Fruit fly (Drosophila melanogaster): Measurements from ENCODE around the gene CG13877.
A peak's percentile ranks its signal among the peaks of the same experiment; 100 is the strongest.

CG13877 gene

dm6 chr3L:184251-184650, 33.6 kb upstream of the CG13877 start, which contains the start of the genes CG34140, Mkp and Mtch (continued):
- TF ChIP-seq ftz-f1 (GFP tag; optimal IDR thresholded peaks at IDR 0.05), result peak; percentile 49
- TF ChIP-seq E2f1 (GFP tag; IDR thresholded peaks at IDR 0.05), result peak; percentile 77
- TF ChIP-seq chm (GFP tag; IDR thresholded peaks at IDR 0.05), result peak; percentile 64
- TF ChIP-seq gem (tag; optimal IDR thresholded peaks at IDR 0.05), result peak; percentile 91
- TF ChIP-seq pros (GFP tag; optimal IDR thresholded peaks at IDR 0.05), result no peak
- peak; percentile 82 for TF ChIP-seq Bteb2 (GFP tag; optimal IDR thresholded peaks at IDR 0.05)
- peak; percentile 72 for TF ChIP-seq CG16815 (GFP tag; optimal IDR thresholded peaks at IDR 0.05)
- no peak for TF ChIP-seq ac (GFP tag; optimal IDR thresholded peaks at IDR 0.05)
- peak; percentile 83 for TF ChIP-seq Atf-2 (GFP tag; optimal IDR thresholded peaks at IDR 0.05)
- TF ChIP-seq CG8765 (GFP tag; IDR thresholded peaks at IDR 0.05), result peak; percentile 58; the same call in 1 of the 2 replicates
- no peak for TF ChIP-seq caup (GFP tag; optimal IDR thresholded peaks at IDR 0.05; ENCODE audit: severe bottlenecking)
- no peak for TF ChIP-seq gt (GFP tag; IDR thresholded peaks at IDR 0.05)
- TF ChIP-seq hth (optimal IDR thresholded peaks at IDR 0.05), result no peak
- TF ChIP-seq Aef1 (GFP tag; IDR thresholded peaks at IDR 0.05), result peak; percentile 88
- TF ChIP-seq Hmx (GFP tag; optimal IDR thresholded peaks at IDR 0.05), result no peak
- TF ChIP-seq CG10543 (GFP tag; optimal IDR thresholded peaks at IDR 0.05), result peak; percentile 87
- TF ChIP-seq Fer2 (tag; optimal IDR thresholded peaks at IDR 0.05), result peak; percentile 64
- TF ChIP-seq Asciz (GFP tag; optimal IDR thresholded peaks at IDR 0.05), result no peak
- no peak for TF ChIP-seq Nf-YA (GFP tag; IDR thresholded peaks at IDR 0.05)
- TF ChIP-seq Dref (GFP tag; IDR thresholded peaks at IDR 0.05), result peak; percentile 74
- peak; percentile 71 for TF ChIP-seq CG17328 (GFP tag; IDR thresholded peaks at IDR 0.05)
- TF ChIP-seq fu2 (GFP tag; optimal IDR thresholded peaks at IDR 0.05), result peak; percentile 88
- TF ChIP-seq Abd-B (GFP tag; optimal IDR thresholded peaks at IDR 0.05), result peak; percentile 84
- no peak for TF ChIP-seq schlank (tag; optimal IDR thresholded peaks at IDR 0.05)
- peak; percentile 81 for TF ChIP-seq CG6689 (GFP tag; IDR thresholded peaks at IDR 0.05)
- TF ChIP-seq Pdp1 (GFP tag; optimal IDR thresholded peaks at IDR 0.05), result peak; percentile 90 to 99
- no peak for TF ChIP-seq gsb-n (tag; optimal IDR thresholded peaks at IDR 0.05)
- no peak for TF ChIP-seq sug (tag; optimal IDR thresholded peaks at IDR 0.05)
- TF ChIP-seq PHDP (tag; optimal IDR thresholded peaks at IDR 0.05), result no peak
- peak; percentile 83 for TF ChIP-seq CG9727 (GFP tag; optimal IDR thresholded peaks at IDR 0.05)
- peak; percentile 71 for TF ChIP-seq ssp (GFP tag; IDR thresholded peaks at IDR 0.05)
- TF ChIP-seq ci (GFP tag; IDR thresholded peaks at IDR 0.05), result peak; percentile 75
- peak; percentile 79 for TF ChIP-seq CG32772 (GFP tag; IDR thresholded peaks at IDR 0.05)
- TF ChIP-seq CG13287 (GFP tag; IDR thresholded peaks at IDR 0.05; ENCODE audit: partially characterized antibody), result peak; percentile 99
- peak; percentile 87 for TF ChIP-seq CHES-1-like (GFP tag; optimal IDR thresholded peaks at IDR 0.05)
- TF ChIP-seq hb (GFP tag; IDR thresholded peaks at IDR 0.05; ENCODE audit: partially characterized antibody), result peak; percentile 82
- TF ChIP-seq CG8290 (GFP tag; optimal IDR thresholded peaks at IDR 0.05), result peak; percentile 88
- peak in 1 of 2 experiments; percentile 66 for TF ChIP-seq CG8290 (tag; optimal IDR thresholded peaks at IDR 0.05)
- peak; percentile 84 for TF ChIP-seq CG10654 (GFP tag; optimal IDR thresholded peaks at IDR 0.05)
- peak; percentile 57 for TF ChIP-seq wor (GFP tag; IDR thresholded peaks at IDR 0.05)
- peak; percentile 99 for TF ChIP-seq Ets65A (GFP tag)
- no peak for TF ChIP-seq org-1 (GFP tag; optimal IDR thresholded peaks at IDR 0.05)
- peak; percentile 89 for TF ChIP-seq CG12659 (GFP tag; optimal IDR thresholded peaks at IDR 0.05)
- TF ChIP-seq grn (GFP tag; optimal IDR thresholded peaks at IDR 0.05), result no peak
- TF ChIP-seq CG4820 (GFP tag; optimal IDR thresholded peaks at IDR 0.05), result peak; percentile 82
- peak; percentile 73 for TF ChIP-seq ato (GFP tag; IDR thresholded peaks at IDR 0.05; ENCODE audit: partially characterized antibody)
- peak; percentile 82 for TF ChIP-seq HLH3B (GFP tag; IDR thresholded peaks at IDR 0.05)
- peak; percentile 84 for TF ChIP-seq HmgZ (tag; optimal IDR thresholded peaks at IDR 0.05)
- no peak; the same call in 1 of the 3 replicates for TF ChIP-seq CG17361 (GFP tag; IDR thresholded peaks at IDR 0.05)
- peak; percentile 94 for TF ChIP-seq CG2116 (GFP tag; optimal IDR thresholded peaks at IDR 0.05)
- peak; percentile 86 for TF ChIP-seq CG12942 (GFP tag; optimal IDR thresholded peaks at IDR 0.05)
- TF ChIP-seq peb (GFP tag; IDR thresholded peaks at IDR 0.05), result peak; percentile 60; the same call in 1 of the 2 replicates
